Fruit fly (Drosophila melanogaster) whole organism, pupa: Measurements from ENCODE around the gene Cngl.

Experiments used
- CG12605 ChIP-seq: fragments of 200-800 bp; sonication (Bioruptor generic); IDR thresholded peaks from 2 replicates; pipeline ENCODE4 v1.3.6; 2022; ENCODE audit warnings: missing biosample characterization, missing genetic modification characterization
- CG17806 ChIP-seq: fragments of 200-800 bp; sonication (Bioruptor generic); optimal IDR thresholded peaks from 2 replicates; lab custom pipeline; 2018; ENCODE audit warnings: missing biosample characterization, mild to moderate bottlenecking, missing genetic modification characterization, moderate library complexity
- CG8159 ChIP-seq: fragments of 200-800 bp; sonication (Bioruptor generic); optimal IDR thresholded peaks from 3 replicates; lab custom pipeline; 2018; ENCODE audit warnings: missing biosample characterization, mild to moderate bottlenecking, missing genetic modification characterization, moderate library complexity
- Pif1A ChIP-seq: fragments of 200-800 bp; sonication (Bioruptor generic); optimal IDR thresholded peaks from 3 replicates; lab custom pipeline; 2016; ENCODE audit warnings: missing biosample characterization, missing genetic modification characterization
- Pif1B ChIP-seq: fragments of 200-800 bp; sonication (Bioruptor generic); optimal IDR thresholded peaks from 3 replicates; lab custom pipeline; 2016; ENCODE audit warnings: missing biosample characterization, missing genetic modification characterization
- rn ChIP-seq: fragments of 200-800 bp; sonication (Bioruptor generic); IDR thresholded peaks from 2 replicates; pipeline ENCODE4 v1.3.6; 2022; ENCODE audit warnings: missing biosample characterization, missing genetic modification characterization

- TF ChIP-seq CG8159: no peak
- no peak for TF ChIP-seq CG12605
- TF ChIP-seq Pif1B (GFP tag; lab: Kevin White, UChicago): no peak
- no peak for TF ChIP-seq rn (GFP tag; lab: Robert Waterston, UW)
- TF ChIP-seq CG17806: no peak
- no peak for TF ChIP-seq Pif1A (GFP tag; lab: Kevin White, UChicago)
Measured at dm6 chrX:15449490-15450326, 8.7 kb upstream of the Cngl start, which contains the start of the genes Scamp and Ahcy.
